ENCODE assay signal across 5 fruit fly cellular contexts in the genomic region with DNA sequence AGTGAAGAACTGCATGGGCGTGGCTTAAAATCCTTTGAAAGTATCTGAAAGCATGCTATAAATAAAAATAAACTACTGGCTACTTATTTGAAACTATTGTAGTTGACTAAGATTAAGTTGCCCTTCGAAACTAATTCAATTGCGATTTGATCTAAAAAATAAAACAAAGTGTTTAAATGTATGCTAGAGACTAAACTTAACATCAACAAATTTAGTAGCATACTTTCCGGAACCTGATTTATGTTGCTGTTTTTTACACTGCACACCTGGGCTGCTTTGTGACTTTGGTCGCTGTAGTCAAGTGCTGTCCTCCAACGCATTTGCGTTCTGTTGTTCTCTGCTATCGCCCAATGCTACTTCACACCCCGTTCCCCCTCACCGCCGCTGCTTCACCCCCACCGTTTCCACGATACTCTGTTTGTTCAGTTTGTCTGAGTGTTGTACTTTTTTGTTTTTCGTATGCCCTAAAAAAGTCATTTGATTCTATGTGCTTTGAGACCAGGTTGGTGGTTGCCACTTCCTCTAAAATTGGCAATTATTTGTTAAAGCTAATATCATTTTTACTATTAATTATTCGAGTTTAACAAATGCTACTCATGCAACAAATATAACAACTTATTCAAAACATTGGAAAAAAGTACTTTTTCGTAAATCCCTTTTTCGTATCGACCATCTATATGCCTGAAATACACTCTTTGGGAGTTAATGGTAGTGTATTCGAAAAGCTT.
A peak's percentile ranks its signal among the peaks of the same experiment; 100 is the strongest.
TF ChIP-seq lines count a peak whose summit lies in the region.

No protein-coding gene starts in this region.

- TF ChIP-seq CTCF in whole organism, embryonic (GFP tag; optimal IDR thresholded peaks at IDR 0.05; lab: Kevin White, UChicago), result no peak

TF ChIP-seq in whole organism, adult, 20 proteins besides CTCF, POLR2A, EP300 and RAD21 (continues in another document):
- TF ChIP-seq tj (GFP tag; optimal IDR thresholded peaks at IDR 0.05; lab: Kevin White, UChicago) (peak; percentile 12), CG1620 (GFP tag; optimal IDR thresholded peaks at IDR 0.05; lab: Kevin White, UChicago) (no peak), pad (GFP tag; optimal IDR thresholded peaks at IDR 0.05; lab: Kevin White, UChicago) (peak; percentile 29), CG14711 (tag; optimal IDR thresholded peaks at IDR 0.05; lab: Kevin White, UChicago) (peak; percentile 29), ovo (GFP tag; optimal IDR thresholded peaks at IDR 0.05; lab: Kevin White, UChicago) (no peak), CG11617 (GFP tag; optimal IDR thresholded peaks at IDR 0.05; lab: Kevin White, UChicago) (peak; percentile 44), kay (GFP tag; lab: Kevin White, UChicago; ENCODE audit: borderline replicate concordance) (no peak), CG33017 (tag; optimal IDR thresholded peaks at IDR 0.05; lab: Kevin White, UChicago) (no peak), Clk (GFP tag; optimal IDR thresholded peaks at IDR 0.05; lab: Kevin White, UChicago) (no peak), Mnt (GFP tag; optimal IDR thresholded peaks at IDR 0.05; lab: Kevin White, UChicago) (peak; percentile 44), Hr96 (GFP tag; optimal IDR thresholded peaks at IDR 0.05; lab: Kevin White, UChicago) (peak; percentile 51), CG7045 (GFP tag; optimal IDR thresholded peaks at IDR 0.05; lab: Kevin White, UChicago) (no peak), toe (GFP tag; optimal IDR thresholded peaks at IDR 0.05; lab: Kevin White, UChicago) (no peak), cic (GFP tag; optimal IDR thresholded peaks at IDR 0.05; lab: Kevin White, UChicago) (peak; percentile 21), CG7101 (tag; optimal IDR thresholded peaks at IDR 0.05; lab: Kevin White, UChicago) (peak; percentile 17), Crg-1 (GFP tag; optimal IDR thresholded peaks at IDR 0.05; lab: Kevin White, UChicago) (no peak), bab1 (GFP tag; optimal IDR thresholded peaks at IDR 0.05; lab: Kevin White, UChicago) (no peak)

TF ChIP-seq in whole organism, embryonic, 481 proteins besides CTCF, POLR2A, EP300 and RAD21 (continues in another document):
- no peak for TF ChIP-seq ftz-f1 (GFP tag; optimal IDR thresholded peaks at IDR 0.05; lab: Kevin White, UChicago)
- TF ChIP-seq nau (GFP tag; optimal IDR thresholded peaks at IDR 0.05; lab: Kevin White, UChicago), result no peak
- no peak for TF ChIP-seq CG2202 (tag; optimal IDR thresholded peaks at IDR 0.05; lab: Kevin White, UChicago)
- TF ChIP-seq H2.0 (GFP tag; IDR thresholded peaks at IDR 0.05; lab: Robert Waterston, UW), result 0 out of 2 replicates have a peak, but pooled peaks have one; percentile 15
- no peak for TF ChIP-seq CG18476 (GFP tag; optimal IDR thresholded peaks at IDR 0.05; lab: Kevin White, UChicago)
- TF ChIP-seq CG3838 (GFP tag; optimal IDR thresholded peaks at IDR 0.05; lab: Kevin White, UChicago), result no peak
- TF ChIP-seq bab2 (GFP tag; optimal IDR thresholded peaks at IDR 0.05; lab: Kevin White, UChicago), result peak; percentile 18
- no peak for TF ChIP-seq CG1647 (GFP tag; optimal IDR thresholded peaks at IDR 0.05; lab: Kevin White, UChicago)
- TF ChIP-seq odd (GFP tag; optimal IDR thresholded peaks at IDR 0.05; lab: Kevin White, UChicago), result no peak
- TF ChIP-seq tx (GFP tag; optimal IDR thresholded peaks at IDR 0.05; lab: Kevin White, UChicago), result peak; percentile 3
- peak; percentile 38 for TF ChIP-seq nmo (GFP tag; optimal IDR thresholded peaks at IDR 0.05; lab: Kevin White, UChicago)
- TF ChIP-seq CG10543 (GFP tag; optimal IDR thresholded peaks at IDR 0.05; lab: Kevin White, UChicago), result peak; percentile 71
- TF ChIP-seq sd (tag; optimal IDR thresholded peaks at IDR 0.05; lab: Kevin White, UChicago), result no peak
- TF ChIP-seq Oli (tag; optimal IDR thresholded peaks at IDR 0.05; lab: Kevin White, UChicago), result peak; percentile 40
- TF ChIP-seq Med (GFP tag; lab: Kevin White, UChicago), result peak; percentile 83
- TF ChIP-seq Myb (GFP tag; optimal IDR thresholded peaks at IDR 0.05; lab: Kevin White, UChicago), result no peak
- TF ChIP-seq grau (tag; optimal IDR thresholded peaks at IDR 0.05; lab: Kevin White, UChicago), result peak; percentile 59

TF ChIP-seq in whole organism, prepupa, 60 proteins besides CTCF, POLR2A, EP300 and RAD21 (continues in another document):
- TF ChIP-seq Met (GFP tag; optimal IDR thresholded peaks at IDR 0.05; lab: Kevin White, UChicago), result peak; percentile 68
- TF ChIP-seq Ets96B (tag; optimal IDR thresholded peaks at IDR 0.05; lab: Kevin White, UChicago), result peak; percentile 62
- TF ChIP-seq salr (GFP tag; optimal IDR thresholded peaks at IDR 0.05; lab: Kevin White, UChicago), result peak in 1 of 2 experiments; percentile 48
- peak; percentile 20 for TF ChIP-seq CG9139 (GFP tag; optimal IDR thresholded peaks at IDR 0.05; lab: Kevin White, UChicago)
- peak; percentile 31 for TF ChIP-seq CG3032 (tag; optimal IDR thresholded peaks at IDR 0.05; lab: Kevin White, UChicago)
- no peak for TF ChIP-seq eg (GFP tag; IDR thresholded peaks at IDR 0.05; lab: Robert Waterston, UW)
- peak; percentile 10 to 19 for TF ChIP-seq ss (GFP tag; optimal IDR thresholded peaks at IDR 0.05; lab: Kevin White, UChicago)
- peak; percentile 21 for TF ChIP-seq Ets21C (GFP tag; optimal IDR thresholded peaks at IDR 0.05; lab: Kevin White, UChicago)
- peak; percentile 27 for TF ChIP-seq acj6 (GFP tag; optimal IDR thresholded peaks at IDR 0.05; lab: Kevin White, UChicago)
- TF ChIP-seq CG34406 (GFP tag; optimal IDR thresholded peaks at IDR 0.05; lab: Kevin White, UChicago), result peak; percentile 51
- peak; percentile 18 for TF ChIP-seq CG6276 (GFP tag; optimal IDR thresholded peaks at IDR 0.05; lab: Kevin White, UChicago)
- peak; percentile 48 for TF ChIP-seq Hr39 (GFP tag; optimal IDR thresholded peaks at IDR 0.05; lab: Kevin White, UChicago)
- TF ChIP-seq vri (GFP tag; optimal IDR thresholded peaks at IDR 0.05; lab: Kevin White, UChicago), result no peak
- peak; percentile 9 for TF ChIP-seq CG6808 (GFP tag; optimal IDR thresholded peaks at IDR 0.05; lab: Kevin White, UChicago)
- TF ChIP-seq CG16779 (tag; optimal IDR thresholded peaks at IDR 0.05; lab: Kevin White, UChicago), result peak; percentile 13
- TF ChIP-seq CG15336 (GFP tag; IDR thresholded peaks at IDR 0.05; lab: Robert Waterston, UW), result peak; percentile 25; the same call in 1 of the 2 replicates
- TF ChIP-seq CG11902 (GFP tag; optimal IDR thresholded peaks at IDR 0.05; lab: Kevin White, UChicago), result no peak

TF ChIP-seq in whole organism, pupa, 21 proteins besides CTCF, POLR2A, EP300 and RAD21 (continues in another document):
- TF ChIP-seq CG34367 (tag; optimal IDR thresholded peaks at IDR 0.05; lab: Kevin White, UChicago) (peak; percentile 19), CG13204 (GFP tag; optimal IDR thresholded peaks at IDR 0.05; lab: Kevin White, UChicago) (no peak), CG8301 (tag; optimal IDR thresholded peaks at IDR 0.05; lab: Kevin White, UChicago) (peak; percentile 46), CG4496 (GFP tag; IDR thresholded peaks at IDR 0.05; lab: Robert Waterston, UW) (peak; percentile 57; the same call in 1 of the 3 replicates), D1 (tag; optimal IDR thresholded peaks at IDR 0.05; lab: Kevin White, UChicago) (peak; percentile 18), CG17806 (tag; optimal IDR thresholded peaks at IDR 0.05; lab: Kevin White, UChicago) (peak; percentile 28), CG12605 (GFP tag; IDR thresholded peaks at IDR 0.05; lab: Robert Waterston, UW) (no peak), rn (GFP tag; IDR thresholded peaks at IDR 0.05; lab: Robert Waterston, UW) (no peak), CG15710 (tag; optimal IDR thresholded peaks at IDR 0.05; lab: Kevin White, UChicago) (peak; percentile 59), CG8159 (tag; optimal IDR thresholded peaks at IDR 0.05; lab: Kevin White, UChicago) (peak; percentile 62), CG32121 (GFP tag; IDR thresholded peaks at IDR 0.05; lab: Robert Waterston, UW) (no peak), CG14655 (GFP tag; optimal IDR thresholded peaks at IDR 0.05; lab: Kevin White, UChicago) (peak; percentile 62), Ets98B (GFP tag; IDR thresholded peaks at IDR 0.05; lab: Robert Waterston, UW) (no peak), Pif1A (GFP tag; optimal IDR thresholded peaks at IDR 0.05; lab: Kevin White, UChicago) (peak; percentile 62), CG9948 (tag; optimal IDR thresholded peaks at IDR 0.05; lab: Kevin White, UChicago) (peak; percentile 56), gl (tag; optimal IDR thresholded peaks at IDR 0.05; lab: Kevin White, UChicago) (no peak), EcR (GFP tag; optimal IDR thresholded peaks at IDR 0.05; lab: Kevin White, UChicago) (peak; percentile 2), Snoo (tag; optimal IDR thresholded peaks at IDR 0.05; lab: Kevin White, UChicago) (peak; percentile 1), Pif1B (GFP tag; optimal IDR thresholded peaks at IDR 0.05; lab: Kevin White, UChicago) (peak; percentile 47)

TF ChIP-seq in whole organism, wandering third instar larva, 38 proteins besides CTCF, POLR2A, EP300 and RAD21 (continues in another document):
- TF ChIP-seq sage (GFP tag; optimal IDR thresholded peaks at IDR 0.05; lab: Kevin White, UChicago), result peak; percentile 7
- TF ChIP-seq Hnf4 (GFP tag; optimal IDR thresholded peaks at IDR 0.05; lab: Kevin White, UChicago), result peak; percentile 32
- TF ChIP-seq Sp1 (GFP tag; optimal IDR thresholded peaks at IDR 0.05; lab: Kevin White, UChicago), result peak; percentile 41
- peak; percentile 57 for TF ChIP-seq ey (GFP tag; optimal IDR thresholded peaks at IDR 0.05; lab: Kevin White, UChicago)
- peak; percentile 55 for TF ChIP-seq dmrt93B (GFP tag; optimal IDR thresholded peaks at IDR 0.05; lab: Kevin White, UChicago)
- TF ChIP-seq HLH106 (tag; optimal IDR thresholded peaks at IDR 0.05; lab: Kevin White, UChicago), result peak; percentile 66
- no peak for TF ChIP-seq Rel (GFP tag; optimal IDR thresholded peaks at IDR 0.05; lab: Kevin White, UChicago)
- peak; percentile 29 for TF ChIP-seq Rel (tag; optimal IDR thresholded peaks at IDR 0.05; lab: Kevin White, UChicago)
- peak; percentile 7 for TF ChIP-seq OdsH (GFP tag; optimal IDR thresholded peaks at IDR 0.05; lab: Kevin White, UChicago)
- no peak for TF ChIP-seq rgr (GFP tag; optimal IDR thresholded peaks at IDR 0.05; lab: Kevin White, UChicago)
- peak in 1 of 2 experiments; percentile 38 for TF ChIP-seq foxo (GFP tag; optimal IDR thresholded peaks at IDR 0.05; lab: Kevin White, UChicago)
- TF ChIP-seq psq (GFP tag; optimal IDR thresholded peaks at IDR 0.05; lab: Kevin White, UChicago), result peak; percentile 46
- peak; percentile 74 for TF ChIP-seq h (GFP tag; optimal IDR thresholded peaks at IDR 0.05; lab: Kevin White, UChicago)
- TF ChIP-seq CG32264 (GFP tag; optimal IDR thresholded peaks at IDR 0.05; lab: Kevin White, UChicago), result no peak
- TF ChIP-seq lola (GFP tag; optimal IDR thresholded peaks at IDR 0.05; lab: Kevin White, UChicago), result no peak
- no peak for TF ChIP-seq Abd-B (GFP tag; optimal IDR thresholded peaks at IDR 0.05; lab: Kevin White, UChicago)
- peak; percentile 62 for TF ChIP-seq fru (GFP tag; optimal IDR thresholded peaks at IDR 0.05; lab: Kevin White, UChicago)
- no peak for TF ChIP-seq usp (GFP tag; optimal IDR thresholded peaks at IDR 0.05; lab: Kevin White, UChicago)
- TF ChIP-seq dl (GFP tag; optimal IDR thresholded peaks at IDR 0.05; lab: Kevin White, UChicago; ENCODE audit: insufficient read depth in 1 of 2, partially characterized antibody in 2 of 2), result no peak
- TF ChIP-seq Vsx2 (GFP tag; optimal IDR thresholded peaks at IDR 0.05; lab: Kevin White, UChicago; ENCODE audit: partially characterized antibody), result no peak
- no peak for TF ChIP-seq jim (GFP tag; optimal IDR thresholded peaks at IDR 0.05; lab: Kevin White, UChicago)
